Fruit fly (Drosophila melanogaster): ENCODE data around the gene CtsK1.

The CtsK1 gene

dm6 chr3L:14004963-14005458 is 11.0 kb downstream of the CtsK1 start (continued):
- TF ChIP-seq Dad (GFP tag; optimal IDR thresholded peaks at IDR 0.05) (peak; percentile 95), ttk (GFP tag; IDR thresholded peaks at IDR 0.05) (peak; percentile 92), lmd (GFP tag; IDR thresholded peaks at IDR 0.05) (peak; percentile 89), stc (GFP tag; IDR thresholded peaks at IDR 0.05) (peak; percentile 94), CG7271 (tag; optimal IDR thresholded peaks at IDR 0.05) (peak; percentile 21), MBD-R2 (GFP tag; IDR thresholded peaks at IDR 0.05) (peak; percentile 85), CG17186 (GFP tag; optimal IDR thresholded peaks at IDR 0.05) (peak; percentile 72), seq (GFP tag; IDR thresholded peaks at IDR 0.05) (peak; percentile 94), CG34422 (GFP tag; IDR thresholded peaks at IDR 0.05) (peak; percentile 97), CG7372 (GFP tag; IDR thresholded peaks at IDR 0.05) (peak; percentile 92), dpn (GFP tag; optimal IDR thresholded peaks at IDR 0.05) (peak; percentile 97), pzg (GFP tag; optimal IDR thresholded peaks at IDR 0.05) (peak; percentile 7), CG10543 (GFP tag; optimal IDR thresholded peaks at IDR 0.05) (peak; percentile 93), tin (GFP tag; optimal IDR thresholded peaks at IDR 0.05) (peak; percentile 97), CG7786 (GFP tag; optimal IDR thresholded peaks at IDR 0.05) (peak; percentile 97), vvl (GFP tag; IDR thresholded peaks at IDR 0.05) (peak; percentile 97), CG18476 (GFP tag; optimal IDR thresholded peaks at IDR 0.05) (peak; percentile 88), peb (GFP tag; IDR thresholded peaks at IDR 0.05) (peak; percentile 86), sim (GFP tag; IDR thresholded peaks at IDR 0.05) (peak; percentile 61; the same call in 1 of the 2 replicates), CG2199 (GFP tag; IDR thresholded peaks at IDR 0.05) (peak; percentile 98), CG6272 (GFP tag; IDR thresholded peaks at IDR 0.05) (peak; percentile 86), wdn (GFP tag; IDR thresholded peaks at IDR 0.05) (peak; percentile 87), tgo (GFP tag; IDR thresholded peaks at IDR 0.05) (peak; percentile 93), Elba2 (GFP tag; optimal IDR thresholded peaks at IDR 0.05) (no peak), Nf-YA (GFP tag; IDR thresholded peaks at IDR 0.05) (peak; percentile 95), Trl (optimal IDR thresholded peaks at IDR 0.05) (no peak), Trl (GFP tag; optimal IDR thresholded peaks at IDR 0.05) (peak; percentile 96), dimm (GFP tag; IDR thresholded peaks at IDR 0.05) (no peak; the same call in 1 of the 2 replicates), CG11247 (GFP tag; IDR thresholded peaks at IDR 0.05) (peak; percentile 91), MTF-1 (GFP tag; optimal IDR thresholded peaks at IDR 0.05; ENCODE audit: borderline replicate concordance) (peak; percentile 75), CG6254 (GFP tag; optimal IDR thresholded peaks at IDR 0.05) (peak; percentile 89), CG10209 (GFP tag; optimal IDR thresholded peaks at IDR 0.05) (peak; percentile 95), Ets97D (GFP tag; optimal IDR thresholded peaks at IDR 0.05) (peak; percentile 81), Abd-B (GFP tag; optimal IDR thresholded peaks at IDR 0.05) (peak; percentile 94), kni (GFP tag; optimal IDR thresholded peaks at IDR 0.05) (peak; percentile 88), HLH3B (GFP tag; IDR thresholded peaks at IDR 0.05) (peak; percentile 98), jigr1 (GFP tag; IDR thresholded peaks at IDR 0.05) (peak; percentile 77; the same call in 2 of the 3 replicates), CG31224 (GFP tag; IDR thresholded peaks at IDR 0.05) (peak; percentile 76), fd3F (GFP tag; optimal IDR thresholded peaks at IDR 0.05) (peak; percentile 96), Dip3 (GFP tag; optimal IDR thresholded peaks at IDR 0.05) (peak; percentile 91), ash1 (GFP tag; optimal IDR thresholded peaks at IDR 0.05) (peak; percentile 34), Dfd (GFP tag; optimal IDR thresholded peaks at IDR 0.05) (no peak), sob (GFP tag; IDR thresholded peaks at IDR 0.05) (peak; percentile 97), Lim3 (GFP tag; IDR thresholded peaks at IDR 0.05) (peak; percentile 80), HLH54F (GFP tag; optimal IDR thresholded peaks at IDR 0.05) (peak; percentile 96), ase (GFP tag; IDR thresholded peaks at IDR 0.05) (peak; percentile 90), wor (GFP tag; IDR thresholded peaks at IDR 0.05) (peak; percentile 93), fru (optimal IDR thresholded peaks at IDR 0.05) (no peak), CG6765 (GFP tag; optimal IDR thresholded peaks at IDR 0.05) (peak; percentile 88), en (GFP tag; optimal IDR thresholded peaks at IDR 0.05) (peak; percentile 92), prd (optimal IDR thresholded peaks at IDR 0.05) (no peak), prd (GFP tag; IDR thresholded peaks at IDR 0.05) (peak; percentile 93), sug (tag; optimal IDR thresholded peaks at IDR 0.05) (peak; percentile 93)

Data from whole organism, embryonic.